Worm (Caenorhabditis elegans) whole organism, young adult: ENCODE data around the gene drr-1.

Source experiments
- B0035.1 ChIP-seq: sonication (generic microtip); optimal IDR thresholded peaks from 2 replicates; lab custom pipeline; 2016; ENCODE audit warnings: missing genetic modification characterization, mild to moderate bottlenecking, missing compliant biosample characterization, missing genotype, missing genetic modification reagents
- B0261.1 ChIP-seq: sonication (generic microtip); optimal IDR thresholded peaks from 2 replicates; lab custom pipeline; 2016; ENCODE audit warnings: mild to moderate bottlenecking, missing genetic modification characterization, moderate library complexity, missing compliant biosample characterization
- B0336.3 ChIP-seq: fragments of 200-800 bp; sonication (Bioruptor generic); IDR thresholded peaks from 2 replicates; pipeline ENCODE4 v1.3.6; 2022; ENCODE audit warnings: missing genetic modification characterization, missing compliant biosample characterization
- D2030.7 ChIP-seq: fragments of 200-800 bp; sonication (Bioruptor generic); IDR thresholded peaks from 2 replicates; pipeline ENCODE4 v1.3.6; 2022; ENCODE audit warnings: missing genetic modification reagents, missing genetic modification characterization, missing compliant biosample characterization
- F39B2.1 ChIP-seq: fragments of 200-800 bp; sonication (Bioruptor generic); IDR thresholded peaks from 2 replicates; pipeline ENCODE4 v1.3.6; 2022; ENCODE audit warnings: missing genetic modification reagents, missing genetic modification characterization, missing compliant biosample characterization
- F49E8.2 ChIP-seq: sonication (generic microtip); optimal IDR thresholded peaks from 3 replicates; lab custom pipeline; 2017; ENCODE audit warnings: missing genetic modification characterization, mild to moderate bottlenecking, missing compliant biosample characterization, antibody characterized with exemption, moderate library complexity; ENCODE audit not compliant: insufficient read depth
- F55B11.4 ChIP-seq: sonication (generic microtip); optimal IDR thresholded peaks from 2 replicates; lab custom pipeline; 2016; ENCODE audit warnings: missing compliant biosample characterization, missing genetic modification characterization, borderline replicate concordance; ENCODE audit not compliant: insufficient read depth
- F57A8.1 ChIP-seq: fragments of 200-800 bp; sonication (Bioruptor generic); optimal IDR thresholded peaks from 2 replicates; lab custom pipeline; 2018; ENCODE audit warnings: mild to moderate bottlenecking, missing genetic modification characterization, moderate library complexity, missing compliant biosample characterization
- F57C9.4 ChIP-seq: sonication (generic microtip); optimal IDR thresholded peaks from 2 replicates; lab custom pipeline; 2017; ENCODE audit warnings: mild to moderate bottlenecking, missing genetic modification characterization, missing compliant biosample characterization
- K12H6.12 ChIP-seq: fragments of 200-800 bp; sonication (Bioruptor generic); optimal IDR thresholded peaks from 2 replicates; lab custom pipeline; 2018; ENCODE audit warnings: mild to moderate bottlenecking, missing genetic modification characterization, missing compliant biosample characterization
- Y53F4B.3 ChIP-seq: fragments of 200-800 bp; sonication (Bioruptor generic); IDR thresholded peaks from 2 replicates; pipeline ENCODE4 v1.3.6; 2022; ENCODE audit warnings: missing genetic modification reagents, missing genetic modification characterization, missing compliant biosample characterization
- Y56A3A.18 ChIP-seq: fragments of 200-800 bp; sonication (Bioruptor generic); IDR thresholded peaks from 2 replicates; pipeline ENCODE4 v1.3.6; 2022; ENCODE audit warnings: missing genetic modification reagents, missing genetic modification characterization, missing compliant biosample characterization
- ZK185.1 ChIP-seq: sonication (generic microtip); optimal IDR thresholded peaks from 2 replicates; lab custom pipeline; 2016; ENCODE audit warnings: mild to moderate bottlenecking, missing genetic modification characterization, missing compliant biosample characterization; ENCODE audit not compliant: poor library complexity, severe bottlenecking
- akir-1 ChIP-seq: fragments of 200-800 bp; sonication (Bioruptor generic); optimal IDR thresholded peaks from 2 replicates; lab custom pipeline; 2018; ENCODE audit warnings: mild to moderate bottlenecking, missing genetic modification characterization, moderate library complexity, missing compliant biosample characterization
- aptf-3 ChIP-seq: fragments of 200-800 bp; sonication (Bioruptor generic); IDR thresholded peaks from 2 replicates; pipeline ENCODE4 v1.3.6; 2022; ENCODE audit warnings: missing genetic modification characterization, missing compliant biosample characterization
- attf-3 ChIP-seq: fragments of 200-800 bp; sonication (Bioruptor generic); conservative IDR thresholded peaks from 2 replicates; pipeline ENCODE4 v1.3.6; 2022; ENCODE audit warnings: missing genetic modification reagents, missing genetic modification characterization, missing compliant biosample characterization
- bed-2 ChIP-seq: fragments of 200-800 bp; sonication (Bioruptor generic); IDR thresholded peaks from 2 replicates; pipeline ENCODE4 v1.3.6; 2022; ENCODE audit warnings: missing genetic modification reagents, missing genetic modification characterization, missing compliant biosample characterization
- ccch-3 ChIP-seq: fragments of 200-800 bp; sonication (Bioruptor generic); optimal IDR thresholded peaks from 2 replicates; lab custom pipeline; 2018; ENCODE audit warnings: mild to moderate bottlenecking, missing genetic modification characterization, missing compliant biosample characterization
- ceh-27 ChIP-seq: fragments of 200-800 bp; sonication (Bioruptor generic); optimal IDR thresholded peaks from 2 replicates; lab custom pipeline; 2018; ENCODE audit warnings: mild to moderate bottlenecking, missing genetic modification characterization, moderate library complexity, missing compliant biosample characterization
- ceh-58 ChIP-seq: fragments of 200-800 bp; sonication (Bioruptor generic); IDR thresholded peaks from 2 replicates; pipeline ENCODE4 v1.3.6; 2022; ENCODE audit warnings: missing genetic modification characterization, missing compliant biosample characterization
- ceh-79 ChIP-seq: sonication (generic microtip); optimal IDR thresholded peaks from 2 replicates; lab custom pipeline; 2017; ENCODE audit warnings: mild to moderate bottlenecking, missing genetic modification characterization, missing compliant biosample characterization
- ceh-91 ChIP-seq: fragments of 200-800 bp; sonication (Bioruptor generic); IDR thresholded peaks from 2 replicates; pipeline ENCODE4 v1.3.6; 2022; ENCODE audit warnings: missing genetic modification reagents, missing genetic modification characterization, missing compliant biosample characterization
- die-1 ChIP-seq: sonication (generic microtip); optimal IDR thresholded peaks from 2 replicates; lab custom pipeline; 2016; ENCODE audit warnings: missing genotype, mild to moderate bottlenecking, missing genetic modification characterization, missing compliant biosample characterization
- efl-1 ChIP-seq: fragments of 150-350 bp; optimal IDR thresholded peaks from 2 replicates; lab custom pipeline; 2014; ENCODE audit warnings: missing biosample characterization, missing genetic modification reagents, missing genetic modification characterization
- ekl-4 ChIP-seq: fragments of 200-800 bp; sonication (Bioruptor generic); IDR thresholded peaks from 2 replicates; pipeline ENCODE4 v1.3.6; 2022; ENCODE audit warnings: missing genetic modification reagents, missing genetic modification characterization, missing compliant biosample characterization
- ets-4 ChIP-seq: fragments of 200-800 bp; sonication (Bioruptor generic); optimal IDR thresholded peaks from 2 replicates; lab custom pipeline; 2018; ENCODE audit warnings: mild to moderate bottlenecking, missing genetic modification characterization, missing compliant biosample characterization
- him-1 ChIP-seq: sonication (generic microtip); optimal IDR thresholded peaks from 2 replicates; lab custom pipeline; 2016; ENCODE audit warnings: missing genotype, missing genetic modification reagents, missing genetic modification characterization, missing compliant biosample characterization
- hlh-12 ChIP-seq: sonication (generic microtip); optimal IDR thresholded peaks from 2 replicates; lab custom pipeline; 2016; ENCODE audit warnings: missing genetic modification characterization, missing compliant biosample characterization
- hmg-20 ChIP-seq: fragments of 200-800 bp; sonication (Bioruptor generic); IDR thresholded peaks from 2 replicates; pipeline ENCODE4 v1.3.6; 2022; ENCODE audit warnings: missing genetic modification reagents, missing genetic modification characterization, missing compliant biosample characterization
- let-607 ChIP-seq, 2 experiments: fragments of 200-800 bp in 1 of 2; sonication (Bioruptor generic) in 1 of 2; sonication (generic microtip) in 1 of 2; optimal IDR thresholded peaks; 2 replicates each; lab custom pipeline; 2016 to 2018; ENCODE audit warnings: mild to moderate bottlenecking in 2 of 2, missing compliant biosample characterization in 2 of 2, missing genetic modification characterization in 2 of 2, moderate library complexity in 2 of 2, missing genotype in 1 of 2
- lin-54 ChIP-seq: fragments of 200-800 bp; sonication (Bioruptor generic); optimal IDR thresholded peaks from 2 replicates; lab custom pipeline; 2018; ENCODE audit warnings: mild to moderate bottlenecking, missing genetic modification characterization, missing compliant biosample characterization
- lsy-27 ChIP-seq: sonication (generic microtip); optimal IDR thresholded peaks from 2 replicates; lab custom pipeline; 2017; ENCODE audit warnings: missing genetic modification characterization, mild to moderate bottlenecking, missing compliant biosample characterization, antibody characterized with exemption, missing genotype, borderline replicate concordance; ENCODE audit not compliant: insufficient read depth
- madf-6 ChIP-seq: fragments of 200-800 bp; sonication (Bioruptor generic); IDR thresholded peaks from 2 replicates; pipeline ENCODE4 v1.3.6; 2022; ENCODE audit warnings: missing genetic modification reagents, missing genetic modification characterization, missing compliant biosample characterization
- mel-28 ChIP-seq: sonication (generic microtip); optimal IDR thresholded peaks from 2 replicates; lab custom pipeline; 2016; ENCODE audit warnings: borderline replicate concordance, mild to moderate bottlenecking, missing genetic modification characterization, missing compliant biosample characterization
- nfya-1 ChIP-seq: sonication (generic microtip); optimal IDR thresholded peaks from 2 replicates; lab custom pipeline; 2017; ENCODE audit warnings: antibody characterized with exemption, missing compliant biosample characterization, missing genetic modification characterization, borderline replicate concordance; ENCODE audit not compliant: insufficient read depth
- nhr-120 ChIP-seq: fragments of 200-800 bp; sonication (Bioruptor generic); IDR thresholded peaks from 2 replicates; pipeline ENCODE4 v1.3.6; 2022; ENCODE audit warnings: missing genetic modification characterization, missing compliant biosample characterization
- pha-4 ChIP-seq: fragments of 150-350 bp; sonication (generic microtip); optimal IDR thresholded peaks from 2 replicates; lab custom pipeline; 2014; ENCODE audit warnings: missing biosample characterization, missing genetic modification reagents, missing genetic modification characterization
- rcor-1 ChIP-seq: fragments of 200-800 bp; sonication (Bioruptor generic); IDR thresholded peaks from 2 replicates; pipeline ENCODE4 v1.3.6; 2022; ENCODE audit warnings: missing genetic modification reagents, missing genetic modification characterization, missing compliant biosample characterization
- rec-8 ChIP-seq, 2 experiments: sonication (generic microtip); optimal IDR thresholded peaks; 2 replicates each; lab custom pipeline; 2016; ENCODE audit warnings: mild to moderate bottlenecking in 2 of 2, missing genetic modification characterization in 2 of 2, missing genetic modification reagents in 2 of 2, missing genotype in 2 of 2, missing biosample characterization in 1 of 2, missing compliant biosample characterization in 1 of 2, moderate library complexity in 1 of 2
- repo-1 ChIP-seq: sonication (generic microtip); optimal IDR thresholded peaks from 2 replicates; lab custom pipeline; 2017; ENCODE audit warnings: mild to moderate bottlenecking, missing genetic modification characterization, missing compliant biosample characterization
- rpc-1 ChIP-seq, 2 experiments: fragments of 150-350 bp in 1 of 2; sonication (generic microtip) in 1 of 2; optimal IDR thresholded peaks; 2 replicates each; lab custom pipeline; 2014 to 2018; ENCODE audit warnings: missing biosample characterization in 1 of 2, missing genetic modification characterization in 1 of 2, missing genetic modification reagents in 1 of 2, missing genotype in 1 of 2
- snpc-3.4 ChIP-seq: sonication (generic microtip); optimal IDR thresholded peaks from 2 replicates; lab custom pipeline; 2017; ENCODE audit warnings: missing genetic modification characterization, mild to moderate bottlenecking, missing compliant biosample characterization, antibody characterized with exemption, moderate library complexity, missing genotype, missing genetic modification reagents
- tbx-9 ChIP-seq: sonication (generic microtip); optimal IDR thresholded peaks from 2 replicates; lab custom pipeline; 2016; ENCODE audit warnings: borderline replicate concordance, missing genetic modification characterization, inconsistent platforms, missing compliant biosample characterization
- xnd-1 ChIP-seq: sonication (generic microtip); optimal IDR thresholded peaks from 2 replicates; lab custom pipeline; 2016; ENCODE audit warnings: missing genotype, missing genetic modification reagents, missing genetic modification characterization, missing compliant biosample characterization
- zim-3 ChIP-seq: sonication (generic microtip); optimal IDR thresholded peaks from 2 replicates; lab custom pipeline; 2017; ENCODE audit warnings: mild to moderate bottlenecking, missing genetic modification characterization, moderate library complexity, missing compliant biosample characterization
- ztf-25 ChIP-seq: fragments of 200-800 bp; sonication (Bioruptor generic); IDR thresholded peaks from 2 replicates; pipeline ENCODE4 v1.3.6; 2022; ENCODE audit warnings: missing genetic modification reagents, missing genetic modification characterization, missing compliant biosample characterization
- ztf-28 ChIP-seq: fragments of 200-800 bp; sonication (Bioruptor generic); IDR thresholded peaks from 2 replicates; pipeline ENCODE4 v1.3.6; 2022; ENCODE audit warnings: missing genetic modification reagents, missing genetic modification characterization, missing compliant biosample characterization
- ztf-6 ChIP-seq: fragments of 200-800 bp; sonication (Bioruptor generic); IDR thresholded peaks from 2 replicates; pipeline ENCODE4 v1.3.6; 2022; ENCODE audit warnings: missing genetic modification reagents, missing genetic modification characterization, missing compliant biosample characterization

drr-1 gene

DNA sequence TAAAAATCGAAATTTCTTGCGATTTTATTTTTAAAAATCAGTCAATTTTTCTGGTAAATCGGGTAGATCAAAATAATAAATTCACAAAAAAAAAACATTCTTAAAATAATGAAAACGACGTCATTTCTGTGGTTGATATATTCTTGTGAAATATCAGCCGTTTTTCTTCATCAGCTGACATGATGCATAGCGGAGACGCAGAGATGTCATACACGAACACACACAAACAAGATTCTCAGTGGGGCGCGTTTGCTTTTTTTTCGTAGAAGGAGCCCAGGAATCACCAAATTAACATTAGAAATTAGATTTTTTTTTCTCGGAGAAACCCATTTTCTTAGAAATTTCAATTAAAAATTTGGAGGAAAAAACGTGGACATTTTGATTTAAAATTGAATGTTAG is 48.0 kb downstream of the drr-1 start (continued):
- TF ChIP-seq ets-4 (GFP tag; lab: Kevin White, UChicago) (no peak), pha-4 (peak; percentile 86), efl-1 (GFP tag; lab: Kevin White, UChicago) (no peak), him-1 (tag; lab: Kevin White, UChicago) (no peak), tbx-9 (no peak), ceh-27 (GFP tag; lab: Kevin White, UChicago) (peak; percentile 32), snpc-3.4 (tag; lab: Kevin White, UChicago) (no peak), ZK185.1 (tag; lab: Kevin White, UChicago) (no peak), ztf-28 (GFP tag; lab: Robert Waterston, UW) (no peak), zim-3 (tag; lab: Kevin White, UChicago) (no peak), ztf-6 (no peak), ceh-91 (GFP tag; lab: Robert Waterston, UW) (no peak), ztf-25 (no peak), lin-54 (peak; percentile 42), bed-2 (GFP tag; lab: Robert Waterston, UW) (no peak), D2030.7 (GFP tag; lab: Robert Waterston, UW) (no peak), aptf-3 (no peak), F55B11.4 (tag; lab: Kevin White, UChicago) (no peak), hlh-12 (tag; lab: Kevin White, UChicago) (no peak), Y56A3A.18 (no peak), F57C9.4 (tag; lab: Kevin White, UChicago) (no peak), B0035.1 (no peak), Y53F4B.3 (GFP tag; lab: Robert Waterston, UW) (no peak), B0336.3 (0 out of 2 replicates have a peak, but pooled peaks have one; percentile 18), nhr-120 (GFP tag; lab: Robert Waterston, UW) (no peak), hmg-20 (no peak), let-607 (tag; optimal IDR thresholded peaks at IDR 0.05; lab: Kevin White, UChicago) (peak in 1 of 2 experiments; percentile 16), nfya-1 (no peak), rpc-1 (optimal IDR thresholded peaks at IDR 0.05; lab: Kevin White, UChicago) (no peak), rpc-1 (tag; optimal IDR thresholded peaks at IDR 0.05; lab: Kevin White, UChicago) (no peak), mel-28 (tag; lab: Kevin White, UChicago) (no peak), K12H6.12 (peak; percentile 51), madf-6 (no peak), rec-8 (tag; optimal IDR thresholded peaks at IDR 0.05; lab: Kevin White, UChicago) (no peak), attf-3 (GFP tag; lab: Robert Waterston, UW) (no peak), xnd-1 (tag; lab: Kevin White, UChicago) (no peak), repo-1 (tag; lab: Kevin White, UChicago) (no peak), F49E8.2 (tag; lab: Kevin White, UChicago) (no peak), lsy-27 (no peak), B0261.1 (tag; lab: Kevin White, UChicago) (no peak), rcor-1 (GFP tag; lab: Robert Waterston, UW) (no peak), F57A8.1 (GFP tag; lab: Kevin White, UChicago) (no peak), akir-1 (no peak), ceh-58 (GFP tag; lab: Robert Waterston, UW) (no peak), ccch-3 (GFP tag; lab: Kevin White, UChicago) (no peak), ceh-79 (no peak), die-1 (tag; lab: Kevin White, UChicago) (no peak), F39B2.1 (GFP tag; lab: Robert Waterston, UW) (no peak), ekl-4 (GFP tag; lab: Robert Waterston, UW) (0 out of 2 replicates have a peak, but pooled peaks have one; percentile 43)
